Worm (Caenorhabditis elegans) whole organism, L3 larva: ENCODE results near the gene F47B8.13.

ENCODE experiments used
- ceh-82 ChIP-seq: fragments of 150-350 bp; optimal IDR thresholded peaks from 2 replicates; lab custom pipeline; 2014; ENCODE audit warnings: missing biosample characterization, missing genetic modification characterization
- egl-27 ChIP-seq: sonication (generic microtip); optimal IDR thresholded peaks from 4 replicates; lab custom pipeline; 2017; ENCODE audit warnings: missing biosample characterization, missing genetic modification reagents, missing genetic modification characterization
- elt-1 ChIP-seq: fragments of 150-350 bp; optimal IDR thresholded peaks from 2 replicates; lab custom pipeline; 2014; ENCODE audit warnings: missing biosample characterization, missing genetic modification characterization
- snpc-4 ChIP-seq: fragments of 150-350 bp; optimal IDR thresholded peaks from 2 replicates; lab custom pipeline; 2014; ENCODE audit warnings: missing biosample characterization, missing genetic modification characterization
- unc-62 ChIP-seq: fragments of 150-350 bp; sonication (generic microtip); optimal IDR thresholded peaks from 4 replicates; lab custom pipeline; 2014; ENCODE audit warnings: missing biosample characterization, missing genetic modification reagents, missing genetic modification characterization

DNA sequence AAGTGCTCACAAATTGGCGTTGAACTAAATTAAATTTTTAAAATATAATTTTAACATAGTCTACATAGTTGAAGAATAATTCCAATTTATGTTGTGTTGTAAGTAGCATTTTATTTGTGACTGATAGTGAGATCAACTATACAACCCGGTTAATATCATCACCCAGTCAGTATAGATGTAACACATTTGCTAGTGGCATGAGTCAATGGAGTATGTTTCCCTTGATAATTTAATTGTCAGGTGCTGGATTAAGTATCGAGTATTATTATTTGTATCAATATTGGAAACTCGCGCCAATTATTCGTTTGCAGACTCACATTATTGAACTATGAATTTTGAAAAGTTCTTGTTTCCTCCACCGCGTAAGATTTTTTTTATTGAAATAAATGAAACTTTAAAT is 15.4 kb upstream of the F47B8.13 start, which contains the start of gene srm-5:
- TF ChIP-seq snpc-4 (tag; lab: Kevin White, UChicago) (no peak), ceh-82 (tag; lab: Kevin White, UChicago) (no peak), unc-62 (no peak), elt-1 (tag; lab: Kevin White, UChicago) (no peak), egl-27 (tag; lab: Kevin White, UChicago) (no peak)
